Worm (Caenorhabditis elegans) whole organism, L4/young adult: ENCODE measurements around the gene shw-1.

Source experiments
- W03F9.2 ChIP-seq: fragments of 150-350 bp; optimal IDR thresholded peaks from 2 replicates; lab custom pipeline; 2014; ENCODE audit warnings: missing biosample characterization, missing genetic modification characterization
- dao-5 ChIP-seq: sonication (generic microtip); optimal IDR thresholded peaks from 2 replicates; lab custom pipeline; 2016; ENCODE audit warnings: missing genotype, missing genetic modification characterization, moderate library complexity, missing compliant biosample characterization
- him-1 ChIP-seq: sonication (generic microtip); optimal IDR thresholded peaks from 2 replicates; lab custom pipeline; 2016; ENCODE audit warnings: missing genotype, missing genetic modification reagents, missing genetic modification characterization, missing compliant biosample characterization

Gene shw-1

DNA sequence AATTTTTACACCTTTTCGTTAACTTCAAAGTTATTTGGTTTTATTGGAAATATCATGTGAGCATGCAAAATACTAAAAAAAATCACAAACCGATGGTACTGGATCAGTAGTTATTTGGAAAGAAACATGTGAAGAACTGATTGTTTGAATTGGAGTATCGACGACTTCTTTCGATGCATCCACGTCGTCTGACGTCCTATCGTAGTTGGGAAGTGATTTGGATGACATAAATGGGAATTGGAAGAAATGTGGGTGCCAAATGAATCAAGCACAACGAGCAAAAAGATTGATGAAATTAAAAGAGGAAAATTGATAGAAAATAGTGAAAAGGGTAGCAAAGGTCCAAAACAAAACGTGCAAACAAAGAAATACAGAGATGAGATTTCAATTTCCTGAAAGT, at the start of gene shw-1:
Gene shw-1, minus strand, starts transcription at position 228 of the 400 bp plus-strand sequence.
- TF ChIP-seq W03F9.2 (tag; lab: Kevin White, UChicago) (no peak), dao-5 (tag; lab: Kevin White, UChicago) (no peak), him-1 (tag; lab: Kevin White, UChicago) (no peak)

DNA sequence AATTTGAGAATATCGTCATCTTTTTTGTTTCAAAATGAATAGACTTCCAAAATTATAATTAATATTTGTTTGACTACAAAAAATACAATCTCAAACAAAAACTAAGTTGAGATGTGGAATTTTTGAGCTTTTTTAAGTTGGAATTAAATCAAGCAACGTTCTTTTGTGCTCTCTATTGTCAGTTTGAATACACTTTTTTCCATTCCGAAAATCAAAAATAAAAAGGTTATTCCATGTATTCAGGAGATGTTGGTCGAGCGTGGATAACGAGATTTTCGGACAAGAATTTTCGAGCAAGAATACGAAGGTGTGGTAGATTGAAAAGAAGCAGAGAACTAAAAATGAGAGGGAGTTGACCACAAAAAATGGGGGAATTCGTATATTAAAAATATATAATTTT, 48.9 kb upstream of the shw-1 start:
- no peak for TF ChIP-seq him-1 (tag; lab: Kevin White, UChicago)
- no peak for TF ChIP-seq W03F9.2 (tag; lab: Kevin White, UChicago)
- TF ChIP-seq dao-5 (tag; lab: Kevin White, UChicago), result no peak

DNA sequence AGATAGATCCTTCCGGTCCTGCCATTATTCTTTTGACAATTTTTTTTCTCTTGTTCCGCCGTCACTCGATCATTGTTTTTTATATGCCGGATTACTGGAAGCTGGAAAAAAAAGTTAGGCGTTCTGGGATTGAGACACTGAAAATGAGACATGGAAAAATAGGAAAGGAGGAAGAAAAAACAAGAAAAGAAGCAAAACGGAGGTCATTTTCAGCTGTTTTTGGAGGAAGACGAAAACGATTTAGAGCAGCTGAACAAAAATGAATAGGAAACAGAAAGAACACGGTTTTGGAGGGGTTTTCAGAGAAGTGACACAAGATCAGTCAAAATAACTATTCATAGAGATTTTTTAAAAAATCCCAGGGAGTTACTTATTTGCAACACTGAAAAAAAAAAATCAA, 47.8 kb upstream of the shw-1 start, which contains the start of gene amt-3:
Gene amt-3, minus strand, starts transcription at position 101 of the 400 bp plus-strand sequence.
- no peak for TF ChIP-seq W03F9.2 (tag; lab: Kevin White, UChicago)
- no peak for TF ChIP-seq him-1 (tag; lab: Kevin White, UChicago)
- TF ChIP-seq dao-5 (tag; lab: Kevin White, UChicago), result no peak

DNA sequence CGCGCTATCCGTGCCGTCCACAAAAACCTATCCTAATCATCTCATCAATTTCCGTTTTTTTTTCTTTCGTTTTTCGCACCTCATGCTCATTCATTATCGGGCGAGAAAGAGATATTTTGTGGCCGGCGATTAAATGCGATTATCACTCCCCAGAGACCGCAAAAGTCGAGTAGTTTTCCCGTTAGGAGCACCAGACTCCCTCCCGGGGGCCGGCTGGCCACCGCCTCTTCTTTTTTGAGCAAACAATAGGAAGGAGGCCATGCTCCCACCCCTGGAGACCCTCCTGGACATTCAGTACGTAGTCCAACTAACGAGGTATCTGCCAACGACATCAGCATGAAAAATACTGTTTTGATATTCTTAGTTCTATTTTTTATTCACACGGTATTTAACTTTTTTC, 39.2 kb upstream of the shw-1 start, which contains the start of gene M195.2:
Gene M195.2, plus strand, starts transcription at position 301 of the 400 bp plus-strand sequence.
- TF ChIP-seq him-1 (tag; lab: Kevin White, UChicago) (no peak), dao-5 (tag; lab: Kevin White, UChicago) (no peak), W03F9.2 (tag; lab: Kevin White, UChicago) (no peak)

DNA sequence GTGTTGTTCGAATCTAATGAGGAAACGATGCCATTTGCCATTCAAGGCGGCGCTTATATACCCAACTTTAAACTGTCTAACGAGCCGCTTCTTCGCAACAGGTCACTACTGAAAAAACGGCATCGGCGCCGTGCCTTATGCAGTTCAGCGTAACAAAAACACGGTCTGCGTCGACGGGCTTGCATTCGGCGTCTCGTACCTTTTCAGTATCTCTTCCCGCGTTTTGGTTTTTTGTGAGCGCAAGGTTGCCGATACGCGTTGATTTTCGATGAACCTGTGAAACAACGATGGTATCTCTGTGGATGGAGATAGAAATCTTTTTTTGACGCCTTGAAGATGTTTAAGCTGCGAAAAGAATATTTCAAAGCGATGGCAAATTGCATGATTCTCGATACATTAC, 38.1 kb upstream of the shw-1 start, which contains the start of gene col-77:
Gene col-77, minus strand, starts transcription at position 32 of the 400 bp plus-strand sequence.
- TF ChIP-seq dao-5 (tag; lab: Kevin White, UChicago) (no peak), him-1 (tag; lab: Kevin White, UChicago) (no peak), W03F9.2 (tag; lab: Kevin White, UChicago) (no peak)

DNA sequence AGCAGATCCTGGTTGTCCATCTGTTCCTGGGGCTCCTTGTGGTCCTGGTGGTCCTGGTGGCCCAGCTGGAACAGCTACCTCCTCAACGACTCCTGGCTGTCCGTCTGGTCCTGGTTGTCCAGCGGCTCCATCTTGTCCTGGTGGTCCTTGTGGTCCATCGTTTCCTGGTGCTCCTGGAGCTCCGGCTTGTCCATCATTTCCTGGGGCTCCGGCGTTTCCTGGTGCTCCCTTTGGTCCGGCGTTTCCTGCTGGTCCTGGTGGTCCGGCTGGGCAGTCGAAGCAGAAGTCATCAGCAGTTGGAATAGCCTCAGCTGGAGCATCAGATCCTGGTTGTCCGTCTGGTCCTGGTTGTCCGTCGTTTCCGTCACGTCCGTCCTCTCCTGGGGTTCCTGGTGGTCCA, 37.2 kb upstream of the shw-1 start:
- TF ChIP-seq him-1 (tag; lab: Kevin White, UChicago), result no peak
- TF ChIP-seq dao-5 (tag; lab: Kevin White, UChicago), result no peak

DNA sequence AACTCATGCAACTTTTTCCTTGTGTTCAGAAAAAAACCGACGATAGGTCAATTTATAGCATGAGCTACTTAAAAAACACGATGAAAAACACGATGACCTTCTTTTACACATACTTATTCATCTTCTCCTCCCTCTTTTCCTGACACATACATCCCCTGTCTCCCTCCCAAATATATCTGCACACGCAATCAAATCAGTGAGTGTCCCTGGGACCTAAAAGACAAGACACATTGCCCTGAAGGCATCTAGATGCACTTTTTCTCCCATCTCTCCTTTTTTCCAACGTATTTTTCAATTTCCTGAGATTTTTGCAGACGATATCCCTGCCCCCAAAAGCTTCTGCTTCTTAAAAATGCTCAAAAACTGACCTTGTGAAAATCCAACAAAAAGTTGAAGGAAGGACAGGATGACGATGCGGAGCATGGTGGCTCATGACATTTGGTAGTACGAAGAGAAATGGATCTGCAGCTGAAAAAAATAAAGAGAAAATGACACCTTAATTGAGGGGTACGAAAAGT, 33.0 kb upstream of the shw-1 start, which contains the start of gene C26D10.6:
Gene C26D10.6, minus strand, starts transcription at position 468 of the 518 bp plus-strand sequence.
- no peak for TF ChIP-seq him-1 (tag; lab: Kevin White, UChicago)

DNA sequence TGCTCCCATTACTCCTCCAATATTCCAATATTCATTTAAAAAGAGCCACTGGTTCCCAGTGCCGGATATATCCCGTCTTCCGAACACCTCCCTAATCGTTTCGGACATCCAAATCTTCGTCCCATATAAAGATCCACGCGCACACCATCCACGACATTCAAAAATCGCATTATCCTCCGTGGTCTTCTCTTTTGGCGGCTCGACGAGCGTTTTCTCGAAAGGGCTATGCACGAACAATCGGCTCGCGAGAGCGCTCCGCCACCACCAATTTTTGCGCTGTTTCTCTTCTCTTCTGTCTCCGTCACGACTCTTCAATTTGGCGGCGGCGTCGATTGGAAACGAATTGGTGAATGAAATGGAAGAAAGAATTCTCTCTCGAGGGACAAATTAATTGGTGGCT, 32.0 kb upstream of the shw-1 start:
- TF ChIP-seq him-1 (tag; lab: Kevin White, UChicago) (no peak), dao-5 (tag; lab: Kevin White, UChicago) (no peak), W03F9.2 (tag; lab: Kevin White, UChicago) (no peak)

DNA sequence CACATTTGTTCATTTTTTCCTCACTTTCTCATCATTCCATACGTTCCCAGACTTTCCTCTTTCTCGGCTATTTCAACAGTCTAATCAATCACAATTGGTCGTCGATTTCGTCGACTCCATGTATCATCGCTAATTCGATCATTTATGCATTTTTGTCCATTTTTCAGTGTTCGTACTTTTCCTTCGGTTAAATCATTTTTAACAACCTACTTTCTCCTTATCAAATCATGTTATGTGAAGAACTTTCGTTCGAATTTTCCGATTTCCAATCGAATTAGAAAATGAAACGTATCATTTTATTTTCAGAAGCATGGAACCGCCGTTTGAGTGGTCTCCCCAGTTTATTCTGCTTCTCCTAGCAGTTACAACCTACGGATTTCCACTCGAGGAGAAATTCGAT, 25.1 kb upstream of the shw-1 start, which contains the start of gene eff-1:
Gene eff-1, plus strand, starts transcription at position 301 of the 400 bp plus-strand sequence.
- TF ChIP-seq W03F9.2 (tag; lab: Kevin White, UChicago) (no peak), him-1 (tag; lab: Kevin White, UChicago) (no peak), dao-5 (tag; lab: Kevin White, UChicago) (no peak)

DNA sequence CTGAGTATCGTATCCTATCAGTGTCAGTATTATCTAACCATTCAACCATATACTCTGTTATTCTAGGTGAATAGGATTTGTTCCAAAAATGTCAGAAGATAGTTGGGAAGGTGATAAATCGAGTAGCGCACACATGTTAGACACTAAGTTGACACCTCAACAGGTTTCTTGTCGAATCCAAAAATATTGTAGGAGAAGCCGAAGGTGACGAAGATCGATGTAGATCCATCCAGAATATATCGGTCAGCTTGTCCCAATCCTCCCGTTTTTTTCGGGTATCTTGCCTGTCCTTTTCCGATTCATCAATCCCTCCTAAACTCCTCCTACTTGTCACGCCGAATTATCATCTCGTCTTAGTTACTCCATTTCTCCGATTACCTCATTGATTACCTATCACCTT, 24.3 kb upstream of the shw-1 start:
- TF ChIP-seq W03F9.2 (tag; lab: Kevin White, UChicago) (no peak), dao-5 (tag; lab: Kevin White, UChicago) (no peak), him-1 (tag; lab: Kevin White, UChicago) (no peak)

DNA sequence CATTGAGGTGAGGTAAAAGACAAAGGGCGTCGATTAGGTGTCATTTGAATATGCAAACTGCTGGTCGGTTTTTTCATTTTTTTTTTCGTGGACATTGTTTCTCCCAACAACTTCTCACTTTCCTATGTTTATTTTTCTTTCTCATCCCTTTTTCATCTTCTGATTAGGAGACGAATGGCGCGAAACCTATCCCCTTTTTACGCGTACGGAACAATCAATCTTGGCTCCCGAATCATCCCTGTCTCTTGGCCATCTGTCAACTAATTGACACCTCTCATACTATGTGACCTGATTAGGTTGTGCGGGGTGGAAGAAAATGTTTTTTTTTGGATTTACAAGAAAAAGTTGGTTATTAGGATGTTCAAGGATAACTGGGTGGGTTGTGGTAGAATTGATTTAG, 23.5 kb upstream of the shw-1 start:
- TF ChIP-seq dao-5 (tag; lab: Kevin White, UChicago) (no peak), him-1 (tag; lab: Kevin White, UChicago) (no peak), W03F9.2 (tag; lab: Kevin White, UChicago) (no peak)

DNA sequence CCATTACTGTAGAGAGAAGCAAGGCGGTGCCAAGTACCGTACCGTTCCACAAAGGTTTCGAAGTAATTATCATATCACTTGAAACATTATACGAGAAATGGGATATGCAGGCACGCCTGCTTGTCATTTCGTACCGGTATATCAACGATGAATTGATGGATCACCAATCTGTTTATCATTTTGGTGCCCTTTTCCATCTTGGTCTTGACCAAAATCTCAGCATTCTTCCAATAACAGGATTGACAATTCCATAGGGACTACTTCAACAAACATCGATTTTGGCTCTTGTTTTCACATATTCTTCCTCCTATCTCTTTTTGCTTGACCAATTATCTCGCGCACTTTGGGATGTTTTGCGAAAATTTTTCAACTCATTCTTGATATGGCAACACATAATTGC, 17.8 kb upstream of the shw-1 start:
- no peak for TF ChIP-seq dao-5 (tag; lab: Kevin White, UChicago)
- no peak for TF ChIP-seq him-1 (tag; lab: Kevin White, UChicago)
- TF ChIP-seq W03F9.2 (tag; lab: Kevin White, UChicago), result no peak

DNA sequence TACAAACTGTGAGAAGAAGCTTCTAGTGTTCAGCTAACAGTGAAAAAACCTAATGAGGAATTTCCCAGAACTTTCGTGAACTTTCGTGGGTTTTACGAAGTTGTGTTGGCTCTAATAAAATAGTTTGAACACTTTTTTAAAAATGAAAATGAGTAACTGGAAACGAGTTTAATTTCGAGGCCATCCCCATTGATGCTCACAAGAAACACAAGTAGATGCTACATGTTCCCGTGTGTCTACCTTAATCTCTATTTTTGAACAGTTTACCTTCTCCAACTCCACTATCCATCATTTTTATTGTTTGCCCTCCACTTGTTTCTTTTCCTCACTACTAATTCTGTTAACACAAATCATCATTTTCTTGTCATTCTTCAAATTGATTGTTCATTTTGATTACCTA, 12.4 kb upstream of the shw-1 start, which contains the start of gene C26D10.7:
Gene C26D10.7, plus strand, starts transcription at position 301 of the 400 bp plus-strand sequence.
- TF ChIP-seq W03F9.2 (tag; lab: Kevin White, UChicago) (no peak), him-1 (tag; lab: Kevin White, UChicago) (no peak), dao-5 (tag; lab: Kevin White, UChicago) (no peak)

DNA sequence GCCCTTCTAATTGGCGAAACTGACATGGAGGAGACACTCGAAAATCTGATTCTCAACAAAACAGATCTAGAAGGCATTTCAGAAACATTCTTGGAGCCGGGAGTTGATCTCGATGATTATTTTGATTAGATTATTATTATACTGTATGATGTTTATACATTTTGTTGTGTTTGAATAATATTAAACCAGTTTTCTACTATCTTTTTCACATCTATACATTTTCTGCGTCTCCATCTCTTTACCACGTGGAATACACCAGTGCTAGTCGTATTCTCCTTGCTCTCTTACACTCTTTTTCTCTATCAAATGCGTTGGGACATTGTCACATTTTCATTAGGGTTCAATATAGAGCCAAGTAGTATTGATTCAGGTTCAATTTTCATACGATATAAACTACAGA, 8.2 kb upstream of the shw-1 start, which contains the start of gene C26D10.4:
Gene C26D10.4, plus strand, starts transcription at position 301 of the 400 bp plus-strand sequence.
- TF ChIP-seq him-1 (tag; lab: Kevin White, UChicago) (no peak), dao-5 (tag; lab: Kevin White, UChicago) (no peak), W03F9.2 (tag; lab: Kevin White, UChicago) (no peak)
